Fruit fly (Drosophila melanogaster): ENCODE measurements around the gene Elys.

Gene Elys

dm6 chrX:19622924-19623323 is 29.2 kb upstream of the Elys start, which contains the start of the genes Naa20A and MKP-4 (continued):
- TF ChIP-seq maf-S (GFP tag; optimal IDR thresholded peaks at IDR 0.05) (no peak), CG11723 (GFP tag; optimal IDR thresholded peaks at IDR 0.05) (no peak), NC2β (GFP tag; optimal IDR thresholded peaks at IDR 0.05) (no peak), HLH54F (GFP tag; optimal IDR thresholded peaks at IDR 0.05) (no peak), CG17361 (GFP tag; IDR thresholded peaks at IDR 0.05) (no peak), CG4360 (GFP tag; IDR thresholded peaks at IDR 0.05) (no peak), Antp (GFP tag; optimal IDR thresholded peaks at IDR 0.05) (no peak), CG8359 (GFP tag; optimal IDR thresholded peaks at IDR 0.05; ENCODE audit: borderline replicate concordance) (no peak), Doc2 (GFP tag; IDR thresholded peaks at IDR 0.05) (no peak), Opbp (GFP tag; IDR thresholded peaks at IDR 0.05; ENCODE audit: partially characterized antibody) (peak; percentile 76), CG14014 (GFP tag; IDR thresholded peaks at IDR 0.05) (no peak), CG4730 (GFP tag; IDR thresholded peaks at IDR 0.05) (no peak), CG15011 (GFP tag; optimal IDR thresholded peaks at IDR 0.05) (no peak), CG9797 (GFP tag; optimal IDR thresholded peaks at IDR 0.05) (peak; percentile 83), ranshi (GFP tag; IDR thresholded peaks at IDR 0.05) (no peak), Dip3 (GFP tag; optimal IDR thresholded peaks at IDR 0.05) (no peak), ash1 (GFP tag; optimal IDR thresholded peaks at IDR 0.05) (no peak), run (tag; optimal IDR thresholded peaks at IDR 0.05) (no peak), dimm (GFP tag; IDR thresholded peaks at IDR 0.05) (no peak), NFAT (GFP tag; IDR thresholded peaks at IDR 0.05) (0 out of 2 replicates have a peak, but pooled peaks have one; percentile 14), Elba2 (GFP tag; optimal IDR thresholded peaks at IDR 0.05) (no peak), HLH4C (GFP tag; IDR thresholded peaks at IDR 0.05; ENCODE audit: partially characterized antibody) (peak; percentile 73), zfh2 (GFP tag; optimal IDR thresholded peaks at IDR 0.05) (no peak), CG16779 (GFP tag; IDR thresholded peaks at IDR 0.05) (no peak), Ptx1 (GFP tag; IDR thresholded peaks at IDR 0.05) (no peak), CG15514 (GFP tag; optimal IDR thresholded peaks at IDR 0.05) (no peak), CG3847 (GFP tag; IDR thresholded peaks at IDR 0.05) (no peak), Hmx (GFP tag; optimal IDR thresholded peaks at IDR 0.05) (no peak), CG30403 (GFP tag; optimal IDR thresholded peaks at IDR 0.05) (no peak), ara (GFP tag; IDR thresholded peaks at IDR 0.05) (no peak), Rfx (GFP tag; IDR thresholded peaks at IDR 0.05) (no peak), Mad (GFP tag; optimal IDR thresholded peaks at IDR 0.05) (no peak), croc (GFP tag; conservative IDR thresholded peaks at IDR 0.05) (no peak), Hr78 (GFP tag; optimal IDR thresholded peaks at IDR 0.05) (no peak), CG10462 (GFP tag; optimal IDR thresholded peaks at IDR 0.05) (no peak), Nf-YC (tag; optimal IDR thresholded peaks at IDR 0.05) (no peak), CG6654 (GFP tag; optimal IDR thresholded peaks at IDR 0.05) (no peak), CG6683 (GFP tag; optimal IDR thresholded peaks at IDR 0.05) (no peak), nom (GFP tag; optimal IDR thresholded peaks at IDR 0.05) (no peak), CG11696 (GFP tag; IDR thresholded peaks at IDR 0.05) (peak; percentile 52; the same call in 1 of the 2 replicates), slou (GFP tag; optimal IDR thresholded peaks at IDR 0.05) (no peak), sim (GFP tag; IDR thresholded peaks at IDR 0.05) (no peak), Bdp1 (GFP tag; optimal IDR thresholded peaks at IDR 0.05) (no peak), pzg (GFP tag; optimal IDR thresholded peaks at IDR 0.05) (peak; percentile 77), CG18262 (tag; optimal IDR thresholded peaks at IDR 0.05) (no peak), Atf6 (GFP tag; IDR thresholded peaks at IDR 0.05) (no peak), crol (GFP tag; IDR thresholded peaks at IDR 0.05) (no peak), D (optimal IDR thresholded peaks at IDR 0.05) (no peak), D (GFP tag; optimal IDR thresholded peaks at IDR 0.05) (no peak), disco-r (GFP tag; optimal IDR thresholded peaks at IDR 0.05) (no peak), Meics (GFP tag; optimal IDR thresholded peaks at IDR 0.05) (no peak), chif (GFP tag; optimal IDR thresholded peaks at IDR 0.05) (no peak), CG32532 (GFP tag; IDR thresholded peaks at IDR 0.05) (no peak)

All from whole organism, embryonic.